Worm (Caenorhabditis elegans) whole organism, late embryonic: ENCODE measurements around the gene cyp-33C4.

Source experiments
- ets-4 ChIP-seq: sonication (generic microtip); optimal IDR thresholded peaks from 2 replicates; lab custom pipeline; 2016; ENCODE audit warnings: missing genetic modification characterization, missing compliant biosample characterization
- tbx-2 ChIP-seq: sonication (generic microtip); optimal IDR thresholded peaks from 2 replicates; lab custom pipeline; 2016; ENCODE audit warnings: missing genetic modification characterization, missing compliant biosample characterization
- unc-42 ChIP-seq: sonication (generic microtip); optimal IDR thresholded peaks from 2 replicates; lab custom pipeline; 2016; ENCODE audit warnings: missing genotype, missing genetic modification characterization, missing compliant biosample characterization
- unc-86 ChIP-seq: sonication (generic microtip); optimal IDR thresholded peaks from 2 replicates; lab custom pipeline; 2016; ENCODE audit warnings: missing genetic modification characterization, missing compliant biosample characterization

ce11 chrV:2214428-2215038, 21.4 kb upstream of the cyp-33C4 start, which contains the start of gene nhr-184:
- TF ChIP-seq unc-86 (no peak), unc-42 (no peak), ets-4 (tag; lab: Kevin White, UChicago) (no peak), tbx-2 (tag; lab: Kevin White, UChicago) (no peak)
